Fruit fly (Drosophila melanogaster) whole organism, embryonic: ENCODE data around the gene amon.

Experiments used
- Ada2b ChIP-seq: fragments of 200-800 bp; sonication (Bioruptor generic); IDR thresholded peaks from 2 replicates; pipeline ENCODE4 v1.3.6; 2022; ENCODE audit warnings: missing biosample characterization, missing genetic modification characterization
- Awh ChIP-seq: fragments of 200-800 bp; sonication (Bioruptor generic); IDR thresholded peaks from 2 replicates; pipeline ENCODE4, ENCODE4 v1.3.6; 2022; ENCODE audit warnings: missing biosample characterization, missing genetic modification characterization
- Bdp1 ChIP-seq: fragments of 200-800 bp; sonication (Bioruptor generic); optimal IDR thresholded peaks from 3 replicates; lab custom pipeline; 2016; ENCODE audit warnings: missing biosample characterization, missing genetic modification characterization
- CG10267 ChIP-seq: fragments of 200-800 bp; sonication (Bioruptor generic); optimal IDR thresholded peaks from 2 replicates; lab custom pipeline; 2018; ENCODE audit warnings: missing biosample characterization, mild to moderate bottlenecking, missing genetic modification characterization, moderate library complexity
- CG10543 ChIP-seq: fragments of 200-800 bp; sonication (Bioruptor generic); optimal IDR thresholded peaks from 3 replicates; lab custom pipeline; 2017; ENCODE audit warnings: missing biosample characterization, mild to moderate bottlenecking, missing genetic modification characterization, moderate library complexity
- CG12769 ChIP-seq: fragments of 200-800 bp; sonication (Bioruptor generic); optimal IDR thresholded peaks from 2 replicates; lab custom pipeline; 2019; ENCODE audit warnings: missing biosample characterization, mild to moderate bottlenecking, missing genetic modification characterization, moderate library complexity
- CG13296 ChIP-seq: fragments of 200-800 bp; sonication (Bioruptor generic); optimal IDR thresholded peaks from 3 replicates; lab custom pipeline; 2018; ENCODE audit warnings: missing biosample characterization, mild to moderate bottlenecking, missing genetic modification characterization
- CG13894 ChIP-seq: fragments of 200-800 bp; sonication (Bioruptor generic); optimal IDR thresholded peaks from 3 replicates; lab custom pipeline; 2018; ENCODE audit warnings: missing biosample characterization, mild to moderate bottlenecking, missing genetic modification characterization, moderate library complexity
- CG14965 ChIP-seq: fragments of 200-800 bp; sonication (Bioruptor generic); optimal IDR thresholded peaks from 2 replicates; lab custom pipeline; 2016; ENCODE audit warnings: missing biosample characterization, missing genetic modification characterization, borderline replicate concordance
- CG17359 ChIP-seq: fragments of 200-800 bp; sonication (Bioruptor generic); optimal IDR thresholded peaks from 3 replicates; lab custom pipeline; 2018; ENCODE audit warnings: missing biosample characterization, mild to moderate bottlenecking, missing genetic modification characterization, moderate library complexity
- CG17385 ChIP-seq: fragments of 200-800 bp; sonication (Bioruptor generic); optimal IDR thresholded peaks from 3 replicates; lab custom pipeline; 2018; ENCODE audit warnings: missing biosample characterization, mild to moderate bottlenecking, missing genetic modification characterization
- CG2875 ChIP-seq: fragments of 200-800 bp; sonication (Bioruptor generic); optimal IDR thresholded peaks from 2 replicates; lab custom pipeline; 2017; ENCODE audit warnings: missing biosample characterization, mild to moderate bottlenecking, missing genetic modification characterization, missing genetic modification reagents
- CG31224 ChIP-seq: fragments of 200-800 bp; sonication (Bioruptor generic); IDR thresholded peaks from 2 replicates; pipeline ENCODE4 v1.3.6; 2022; ENCODE audit warnings: missing biosample characterization, missing genetic modification characterization
- CG32532 ChIP-seq: fragments of 200-800 bp; sonication (Bioruptor generic); IDR thresholded peaks from 2 replicates; pipeline ENCODE4 v1.3.6; 2022; ENCODE audit warnings: missing biosample characterization, missing genetic modification characterization
- CG6654 ChIP-seq: fragments of 200-800 bp; sonication (Bioruptor generic); optimal IDR thresholded peaks from 2 replicates; lab custom pipeline; 2017; ENCODE audit warnings: missing biosample characterization, mild to moderate bottlenecking, missing genetic modification characterization
- CG6854 ChIP-seq: fragments of 200-800 bp; sonication (Bioruptor generic); optimal IDR thresholded peaks from 3 replicates; lab custom pipeline; 2017; ENCODE audit warnings: missing biosample characterization, mild to moderate bottlenecking, missing genetic modification characterization
- CG7839 ChIP-seq: fragments of 200-800 bp; sonication (Bioruptor generic); optimal IDR thresholded peaks from 3 replicates; lab custom pipeline; 2018; ENCODE audit warnings: missing biosample characterization, mild to moderate bottlenecking, missing genetic modification characterization, moderate library complexity
- CG8089 ChIP-seq: fragments of 200-800 bp; sonication (Bioruptor generic); optimal IDR thresholded peaks from 3 replicates; lab custom pipeline; 2016; ENCODE audit warnings: missing biosample characterization, missing genetic modification characterization
- CG9215 ChIP-seq: fragments of 200-800 bp; sonication (Bioruptor generic); IDR thresholded peaks from 2 replicates; pipeline ENCODE4 v1.3.6; 2022; ENCODE audit warnings: missing biosample characterization, missing genetic modification characterization
- Dip2 ChIP-seq: fragments of 200-800 bp; sonication (Bioruptor generic); IDR thresholded peaks from 2 replicates; pipeline ENCODE4 v1.3.6; 2022; ENCODE audit warnings: missing biosample characterization, missing genetic modification characterization
- Fer3 ChIP-seq: fragments of 200-800 bp; sonication (Bioruptor generic); optimal IDR thresholded peaks from 2 replicates; lab custom pipeline; 2018; ENCODE audit warnings: missing biosample characterization, mild to moderate bottlenecking, missing genetic modification characterization, moderate library complexity
- Gsc ChIP-seq: fragments of 200-800 bp; sonication (Bioruptor generic); IDR thresholded peaks from 2 replicates; pipeline ENCODE4 v1.3.6; 2022; ENCODE audit warnings: missing biosample characterization, missing genetic modification characterization
- HHEX ChIP-seq: fragments of 200-800 bp; sonication (Bioruptor generic); optimal IDR thresholded peaks from 3 replicates; lab custom pipeline; 2017; ENCODE audit warnings: missing biosample characterization, mild to moderate bottlenecking, missing genetic modification characterization, missing genetic modification reagents
- Hr78 ChIP-seq, 2 experiments: fragments of 200-800 bp in 1 of 2; fragments of >200 bp in 1 of 2; sonication (Bioruptor generic) in 1 of 2; optimal IDR thresholded peaks; 2 replicates each; lab custom pipeline; 2017 to 2019; ENCODE audit warnings: missing biosample characterization in 2 of 2, missing genetic modification characterization in 2 of 2, mild to moderate bottlenecking in 1 of 2, moderate library complexity in 1 of 2
- Hsf ChIP-seq: fragments of 200-800 bp; sonication (Bioruptor generic); optimal IDR thresholded peaks from 3 replicates; lab custom pipeline; 2016; ENCODE audit warnings: missing biosample characterization, missing genetic modification characterization
- Kr ChIP-seq: fragments of 200-800 bp; sonication (Bioruptor generic); optimal IDR thresholded peaks from 2 replicates; lab custom pipeline; 2017; ENCODE audit warnings: missing biosample characterization, mild to moderate bottlenecking, missing genetic modification characterization
- Sox100B ChIP-seq: fragments of 200-800 bp; sonication (Bioruptor generic); optimal IDR thresholded peaks from 3 replicates; lab custom pipeline; 2018; ENCODE audit warnings: missing biosample characterization, mild to moderate bottlenecking, missing genetic modification characterization
- abd-A ChIP-seq: fragments of 200-800 bp; sonication (Bioruptor generic); optimal IDR thresholded peaks from 3 replicates; lab custom pipeline; 2019; ENCODE audit warnings: missing biosample characterization, mild to moderate bottlenecking, missing genetic modification characterization, moderate library complexity
- aop ChIP-seq: fragments of 200-800 bp; sonication (Bioruptor generic); IDR thresholded peaks from 2 replicates; pipeline ENCODE4 v1.3.6; 2022; ENCODE audit warnings: missing biosample characterization, missing genetic modification characterization
- bbx ChIP-seq: fragments of 200-800 bp; sonication (Bioruptor generic); IDR thresholded peaks from 2 replicates; pipeline ENCODE4 v1.3.6; 2022; ENCODE audit warnings: missing biosample characterization, missing genetic modification characterization; ENCODE audit not compliant: partially characterized antibody
- cad ChIP-seq: fragments of >200 bp; optimal IDR thresholded peaks from 2 replicates; lab custom pipeline; 2017; ENCODE audit warnings: missing biosample characterization, missing genetic modification characterization
- emc ChIP-seq: fragments of 200-800 bp; sonication (Bioruptor generic); optimal IDR thresholded peaks from 2 replicates; lab custom pipeline; 2016; ENCODE audit warnings: missing biosample characterization, missing genetic modification characterization
- gcm2 ChIP-seq: fragments of 200-800 bp; sonication (Bioruptor generic); optimal IDR thresholded peaks from 2 replicates; lab custom pipeline; 2016; ENCODE audit warnings: missing biosample characterization, missing genetic modification characterization
- grau ChIP-seq: fragments of 200-800 bp; optimal IDR thresholded peaks from 3 replicates; lab custom pipeline; 2019; ENCODE audit warnings: missing biosample characterization, mild to moderate bottlenecking, missing genetic modification characterization, moderate library complexity
- gsb-n ChIP-seq: fragments of 200-800 bp; sonication (Bioruptor generic); optimal IDR thresholded peaks from 3 replicates; lab custom pipeline; 2018; ENCODE audit warnings: missing biosample characterization, mild to moderate bottlenecking, missing genetic modification characterization
- jumu ChIP-seq: fragments of 200-800 bp; sonication (Bioruptor generic); optimal IDR thresholded peaks from 3 replicates; lab custom pipeline; 2016; ENCODE audit warnings: missing biosample characterization, missing genetic modification characterization
- knrl ChIP-seq: fragments of 200-800 bp; sonication (Bioruptor generic); IDR thresholded peaks from 3 replicates; pipeline ENCODE4 v1.3.6; 2022; ENCODE audit warnings: missing biosample characterization, missing genetic modification characterization; ENCODE audit not compliant: partially characterized antibody
- mirr ChIP-seq: fragments of 200-800 bp; sonication (Bioruptor generic); optimal IDR thresholded peaks from 3 replicates; lab custom pipeline; 2018; ENCODE audit warnings: missing biosample characterization, mild to moderate bottlenecking, missing genetic modification characterization
- otp ChIP-seq: fragments of 200-800 bp; sonication (Bioruptor generic); IDR thresholded peaks from 3 replicates; pipeline ENCODE4, ENCODE4 v1.3.6; 2022; ENCODE audit warnings: missing biosample characterization, missing genetic modification characterization
- pita ChIP-seq: fragments of 200-800 bp; sonication (Bioruptor generic); optimal IDR thresholded peaks from 2 replicates; lab custom pipeline; 2017; ENCODE audit warnings: missing biosample characterization, mild to moderate bottlenecking, missing genetic modification characterization
- salm ChIP-seq: fragments of 200-800 bp; sonication (Bioruptor generic); optimal IDR thresholded peaks from 2 replicates; lab custom pipeline; 2018; ENCODE audit warnings: missing biosample characterization, mild to moderate bottlenecking, missing genetic modification characterization
- sd ChIP-seq: fragments of 200-800 bp; sonication (Bioruptor generic); optimal IDR thresholded peaks from 3 replicates; lab custom pipeline; 2018; ENCODE audit warnings: missing biosample characterization, mild to moderate bottlenecking, missing genetic modification characterization, moderate library complexity
- sisA ChIP-seq: fragments of 200-800 bp; sonication (Bioruptor generic); IDR thresholded peaks from 2 replicates; pipeline ENCODE4 v1.3.6; 2022; ENCODE audit warnings: missing biosample characterization, missing genetic modification characterization
- toy ChIP-seq: fragments of 200-800 bp; sonication (Bioruptor generic); IDR thresholded peaks from 2 replicates; pipeline ENCODE4 v1.3.6; 2022; ENCODE audit warnings: missing biosample characterization, missing genetic modification characterization
- zf30C ChIP-seq: fragments of 200-800 bp; sonication (Bioruptor generic); optimal IDR thresholded peaks from 3 replicates; lab custom pipeline; 2018; ENCODE audit warnings: missing biosample characterization, mild to moderate bottlenecking, missing genetic modification characterization

The amon gene

DNA sequence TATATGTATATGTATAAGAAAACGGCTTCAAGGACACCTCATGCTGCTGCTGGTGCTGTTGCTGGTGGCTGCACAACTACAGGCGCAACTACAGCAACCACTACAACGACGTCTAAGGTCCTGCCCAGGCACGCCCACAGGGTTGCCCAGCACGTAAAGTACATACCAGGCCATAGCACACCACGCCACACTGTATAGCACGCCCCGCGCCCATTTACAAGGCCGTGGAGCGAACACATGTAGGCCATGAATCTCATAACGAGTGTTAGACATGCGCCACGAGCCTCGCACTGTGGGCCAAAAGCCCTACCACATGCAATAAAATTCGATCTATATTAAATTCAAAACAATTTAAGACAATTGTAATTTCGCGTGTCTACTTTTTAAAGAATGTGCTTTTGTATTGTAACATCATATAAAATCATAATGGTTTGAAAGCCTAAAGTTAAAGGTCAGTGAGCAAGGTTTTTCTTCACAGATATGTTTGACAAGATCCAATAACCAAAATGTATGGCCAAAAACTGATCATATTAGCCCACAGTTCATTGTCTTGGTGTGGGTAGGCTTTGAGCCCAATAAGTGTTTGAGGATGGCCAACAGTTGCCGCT lies 42.3 kb downstream of the amon start (continued):
- TF ChIP-seq mirr (GFP tag; lab: Kevin White, UChicago), result peak; percentile 37
- TF ChIP-seq CG10543 (GFP tag; lab: Kevin White, UChicago), result peak; percentile 14
- no peak for TF ChIP-seq CG6854
- no peak for TF ChIP-seq CG8089
- no peak for TF ChIP-seq pita
- no peak for TF ChIP-seq Ada2b
- peak; percentile 13 for TF ChIP-seq Sox100B (GFP tag; lab: Kevin White, UChicago)
- no peak for TF ChIP-seq CG31224 (GFP tag; lab: Robert Waterston, UW)
- no peak for TF ChIP-seq toy (GFP tag; lab: Robert Waterston, UW)
- TF ChIP-seq emc (GFP tag; lab: Kevin White, UChicago), result no peak
- TF ChIP-seq CG32532 (GFP tag; lab: Robert Waterston, UW), result no peak
- no peak for TF ChIP-seq CG17359
- TF ChIP-seq gcm2 (GFP tag; lab: Kevin White, UChicago), result no peak
- peak; percentile 12 for TF ChIP-seq HHEX (GFP tag; lab: Kevin White, UChicago)
- TF ChIP-seq CG17385, result no peak
- no peak for TF ChIP-seq Kr (GFP tag; lab: Kevin White, UChicago)

DNA sequence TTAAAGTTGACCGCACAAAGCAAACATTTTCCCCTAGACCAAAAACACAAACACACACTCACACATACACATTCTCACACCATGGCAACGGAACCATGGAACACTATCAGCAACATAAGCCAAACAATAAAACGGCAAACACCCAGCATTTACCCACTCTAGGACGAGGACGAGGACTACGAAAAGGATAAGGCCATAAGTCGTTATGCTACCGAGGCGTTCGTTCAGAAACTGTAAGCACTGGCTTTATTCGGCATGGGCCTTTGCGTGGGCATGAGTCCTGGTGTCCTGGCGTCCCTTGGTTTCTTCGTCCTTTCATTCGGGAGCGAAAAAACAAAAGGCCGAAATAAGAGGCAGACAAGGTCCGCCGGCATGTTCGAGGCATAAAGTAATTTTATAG lies 43.7 kb downstream of the amon start:
- no peak for TF ChIP-seq Gsc (GFP tag; lab: Robert Waterston, UW)
- peak; percentile 80 for TF ChIP-seq CG13894
- peak; percentile 57 for TF ChIP-seq abd-A

dm6 chr3R:26656140-26656539 lies 57.8 kb downstream of the amon start, which contains the start of gene Tb:
TSS of gene Tb (plus strand) at chr3R:26656440.
- no peak for TF ChIP-seq Hsf (GFP tag; lab: Kevin White, UChicago)
- TF ChIP-seq Awh (GFP tag; lab: Robert Waterston, UW), result peak; percentile 64

dm6 chr3R:26655416-26655945 lies 58.5 kb downstream of the amon start:
- peak; percentile 70 for TF ChIP-seq salm (tag; lab: Kevin White, UChicago)
- peak; percentile 87 for TF ChIP-seq CG12769 (tag; lab: Kevin White, UChicago)
- TF ChIP-seq CG14965 (GFP tag; lab: Kevin White, UChicago), result no peak
- no peak for TF ChIP-seq Hr78 (GFP tag; optimal IDR thresholded peaks at IDR 0.05; lab: Kevin White, UChicago)
- peak; percentile 74 for TF ChIP-seq cad
- TF ChIP-seq grau (tag; lab: Kevin White, UChicago), result peak; percentile 74
- TF ChIP-seq gsb-n (tag; lab: Kevin White, UChicago), result peak; percentile 44
- TF ChIP-seq jumu (GFP tag; lab: Kevin White, UChicago), result no peak
- no peak for TF ChIP-seq bbx
- no peak for TF ChIP-seq zf30C (GFP tag; lab: Kevin White, UChicago)
- no peak for TF ChIP-seq CG2875 (GFP tag; lab: Kevin White, UChicago)
- TF ChIP-seq sd, result peak; percentile 96
- TF ChIP-seq aop (GFP tag; lab: Robert Waterston, UW), result no peak
- TF ChIP-seq Hsf (GFP tag; lab: Kevin White, UChicago), result no peak
- peak; percentile 41; the same call in 1 of the 2 replicates for TF ChIP-seq Awh (GFP tag; lab: Robert Waterston, UW)
- no peak for TF ChIP-seq otp
- TF ChIP-seq CG7839 (tag; lab: Kevin White, UChicago), result no peak
- no peak for TF ChIP-seq Bdp1
- no peak for TF ChIP-seq Dip2 (GFP tag; lab: Robert Waterston, UW)
- TF ChIP-seq sisA (GFP tag; lab: Robert Waterston, UW), result no peak
- peak; percentile 99 for TF ChIP-seq abd-A
- peak; percentile 97 for TF ChIP-seq CG6654 (GFP tag; lab: Kevin White, UChicago)
- no peak for TF ChIP-seq Fer3
- TF ChIP-seq CG9215 (GFP tag; lab: Robert Waterston, UW), result no peak
- TF ChIP-seq CG13296 (GFP tag; lab: Kevin White, UChicago), result no peak
- TF ChIP-seq knrl (GFP tag; lab: Robert Waterston, UW), result no peak
- no peak for TF ChIP-seq CG10267 (tag; lab: Kevin White, UChicago)
